Worm (Caenorhabditis elegans): ENCODE data around the gene tars-1.

ce11 chrII:11731174-11731724 is 35.8 kb upstream of the tars-1 start:
- TF ChIP-seq peb-1 (tag; optimal IDR thresholded peaks at IDR 0.05) = no peak
- TF ChIP-seq aly-2 (tag; optimal IDR thresholded peaks at IDR 0.05) = no peak
- no peak for TF ChIP-seq ztf-4 (tag; optimal IDR thresholded peaks at IDR 0.05)
- TF ChIP-seq elt-3 (tag; optimal IDR thresholded peaks at IDR 0.05) = no peak
- no peak for TF ChIP-seq elt-1 (tag; optimal IDR thresholded peaks at IDR 0.05)
- no peak for TF ChIP-seq fos-1 (tag; optimal IDR thresholded peaks at IDR 0.05)
- TF ChIP-seq nhr-11 (tag; optimal IDR thresholded peaks at IDR 0.05) = no peak

Data from whole organism, L2 larva.